Fruit fly (Drosophila melanogaster): ENCODE results near the gene PICK1.

PICK1 gene

DNA sequence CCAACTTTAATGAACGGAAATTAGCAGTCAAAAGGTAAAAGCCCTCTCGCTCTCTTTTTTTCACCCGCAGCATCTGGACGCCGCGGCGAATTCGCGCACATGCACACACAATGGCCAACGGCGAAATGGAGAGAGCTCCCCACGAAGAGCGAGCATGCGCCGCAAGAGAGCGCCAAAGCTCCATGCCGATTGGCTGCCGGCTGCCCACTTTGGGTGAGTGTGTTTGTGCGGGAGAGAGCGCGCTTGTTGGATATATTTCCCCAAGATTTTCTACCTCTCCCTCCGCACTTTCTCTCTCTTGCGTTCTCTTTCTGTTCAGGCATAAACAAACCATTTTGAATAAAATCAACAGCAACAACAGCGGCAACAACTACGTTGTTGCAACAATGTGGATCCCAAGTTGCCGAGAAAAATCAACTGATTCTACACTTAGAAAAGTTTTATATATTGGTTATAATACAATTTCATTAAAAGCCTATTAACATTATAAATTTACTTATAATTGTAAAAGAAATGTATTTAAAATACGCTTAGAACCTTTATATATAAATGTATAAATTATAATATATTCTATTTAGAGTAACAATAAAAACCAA, 39.0 kb upstream of the PICK1 start (continued):
- TF ChIP-seq CG1792 (GFP tag; optimal IDR thresholded peaks at IDR 0.05) (no peak), zfh1 (GFP tag; IDR thresholded peaks at IDR 0.05) (no peak), toy (GFP tag; IDR thresholded peaks at IDR 0.05) (no peak), Trl (optimal IDR thresholded peaks at IDR 0.05) (peak; percentile 85 to 94), Trl (GFP tag; optimal IDR thresholded peaks at IDR 0.05) (peak; percentile 18), pan (optimal IDR thresholded peaks at IDR 0.05) (no peak), pan (GFP tag; optimal IDR thresholded peaks at IDR 0.05 in 1 of 2, IDR thresholded peaks at IDR 0.05 in 1 of 2) (no peak), HLH3B (GFP tag; IDR thresholded peaks at IDR 0.05) (no peak), CG6272 (GFP tag; IDR thresholded peaks at IDR 0.05) (no peak), wor (GFP tag; IDR thresholded peaks at IDR 0.05) (no peak), Fer3 (tag; optimal IDR thresholded peaks at IDR 0.05) (no peak), gsb (GFP tag; IDR thresholded peaks at IDR 0.05) (no peak), cg (GFP tag; optimal IDR thresholded peaks at IDR 0.05) (peak; percentile 87), Doc3 (GFP tag; IDR thresholded peaks at IDR 0.05; ENCODE audit: partially characterized antibody) (no peak; the same call in 2 of the 3 replicates), org-1 (GFP tag; optimal IDR thresholded peaks at IDR 0.05) (no peak), slbo (GFP tag; IDR thresholded peaks at IDR 0.05) (no peak), CG7839 (tag; optimal IDR thresholded peaks at IDR 0.05) (peak; percentile 23), fu2 (GFP tag; optimal IDR thresholded peaks at IDR 0.05) (no peak), Stat92E (GFP tag; optimal IDR thresholded peaks at IDR 0.05) (no peak), sug (tag; optimal IDR thresholded peaks at IDR 0.05) (no peak), CG10979 (tag; optimal IDR thresholded peaks at IDR 0.05) (peak; percentile 14), vvl (GFP tag; IDR thresholded peaks at IDR 0.05) (peak; percentile 87), CG11093 (GFP tag; IDR thresholded peaks at IDR 0.05) (no peak), CG14965 (GFP tag; optimal IDR thresholded peaks at IDR 0.05; ENCODE audit: borderline replicate concordance) (no peak), seq (GFP tag; IDR thresholded peaks at IDR 0.05) (no peak), sna (GFP tag; IDR thresholded peaks at IDR 0.05; ENCODE audit: partially characterized antibody) (peak; percentile 38; the same call in 1 of the 2 replicates), Nf-YB (GFP tag; optimal IDR thresholded peaks at IDR 0.05) (peak; percentile 98), Chrac-16 (GFP tag; optimal IDR thresholded peaks at IDR 0.05) (no peak), CG11504 (tag; optimal IDR thresholded peaks at IDR 0.05) (peak; percentile 57), crol (GFP tag; IDR thresholded peaks at IDR 0.05) (peak; percentile 78), Usf (GFP tag; optimal IDR thresholded peaks at IDR 0.05) (no peak), cato (GFP tag; optimal IDR thresholded peaks at IDR 0.05; ENCODE audit: borderline replicate concordance) (no peak), CG17361 (GFP tag; IDR thresholded peaks at IDR 0.05) (no peak), Mes4 (GFP tag; optimal IDR thresholded peaks at IDR 0.05) (no peak), pzg (GFP tag; optimal IDR thresholded peaks at IDR 0.05) (no peak), ham (GFP tag; IDR thresholded peaks at IDR 0.05) (no peak), CG3726 (GFP tag; IDR thresholded peaks at IDR 0.05) (no peak), ac (GFP tag; optimal IDR thresholded peaks at IDR 0.05) (no peak), ato (GFP tag; IDR thresholded peaks at IDR 0.05; ENCODE audit: partially characterized antibody) (no peak), ken (GFP tag; IDR thresholded peaks at IDR 0.05) (no peak), CG16813 (GFP tag; IDR thresholded peaks at IDR 0.05; ENCODE audit: partially characterized antibody) (no peak), CG6689 (GFP tag; IDR thresholded peaks at IDR 0.05) (no peak), Ssrp (tag; optimal IDR thresholded peaks at IDR 0.05) (no peak), mam (GFP tag; optimal IDR thresholded peaks at IDR 0.05) (no peak), eve (GFP tag; optimal IDR thresholded peaks at IDR 0.05) (no peak), Dll (GFP tag; IDR thresholded peaks at IDR 0.05; ENCODE audit: partially characterized antibody) (peak; percentile 38; the same call in 1 of the 4 replicates), salm (tag; optimal IDR thresholded peaks at IDR 0.05) (no peak), CG3163 (GFP tag; optimal IDR thresholded peaks at IDR 0.05) (no peak), Hr78 (GFP tag; optimal IDR thresholded peaks at IDR 0.05) (no peak), hbn (GFP tag; IDR thresholded peaks at IDR 0.05; ENCODE audit: partially characterized antibody) (no peak), pnt (GFP tag; optimal IDR thresholded peaks at IDR 0.05) (no peak)
